Worm (Caenorhabditis elegans): ENCODE measurements around the gene ZK185.3.

The ZK185.3 gene

DNA sequence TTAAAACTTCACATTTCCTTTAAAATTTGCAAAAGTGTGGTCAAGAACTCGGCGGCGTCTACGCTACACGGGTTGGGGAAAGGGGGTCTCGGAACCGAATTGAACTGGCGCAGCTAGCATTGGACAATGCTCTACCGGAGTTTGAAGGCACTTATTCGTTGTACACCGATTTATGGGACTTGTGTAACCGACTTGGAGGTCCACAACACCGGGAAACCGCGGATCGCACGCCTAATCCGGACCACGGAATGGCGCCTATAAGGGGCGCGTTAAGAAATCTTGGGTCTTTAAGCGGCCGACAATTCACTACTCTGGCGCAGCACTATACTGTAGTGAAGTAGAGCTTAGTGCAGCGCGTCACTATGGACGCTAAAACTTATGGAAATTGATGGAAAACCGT is 8.4 kb upstream of the ZK185.3 start (continued):
- TF ChIP-seq daf-19 (GFP tag; conservative IDR thresholded peaks at IDR 0.05) (no peak), php-3 (GFP tag; IDR thresholded peaks at IDR 0.05) (no peak), daf-8 (GFP tag; IDR thresholded peaks at IDR 0.05) (no peak), ZK337.2 (GFP tag; IDR thresholded peaks at IDR 0.05) (no peak)

ce11 chrIV:4536247-4536646 is 6.0 kb upstream of the ZK185.3 start, which contains the start of gene ZK185.2:
Gene ZK185.2, plus strand, starts transcription at chrIV:4536547.
- TF ChIP-seq daf-12 (tag; optimal IDR thresholded peaks at IDR 0.05) (no peak), aha-1 (tag) (peak; percentile 40), snpc-1.2 (GFP tag; IDR thresholded peaks at IDR 0.05) (no peak), ZK546.5 (tag; optimal IDR thresholded peaks at IDR 0.05) (no peak), dpl-1 (GFP tag; optimal IDR thresholded peaks at IDR 0.05) (no peak), nhr-6 (tag; optimal IDR thresholded peaks at IDR 0.05) (no peak)

DNA sequence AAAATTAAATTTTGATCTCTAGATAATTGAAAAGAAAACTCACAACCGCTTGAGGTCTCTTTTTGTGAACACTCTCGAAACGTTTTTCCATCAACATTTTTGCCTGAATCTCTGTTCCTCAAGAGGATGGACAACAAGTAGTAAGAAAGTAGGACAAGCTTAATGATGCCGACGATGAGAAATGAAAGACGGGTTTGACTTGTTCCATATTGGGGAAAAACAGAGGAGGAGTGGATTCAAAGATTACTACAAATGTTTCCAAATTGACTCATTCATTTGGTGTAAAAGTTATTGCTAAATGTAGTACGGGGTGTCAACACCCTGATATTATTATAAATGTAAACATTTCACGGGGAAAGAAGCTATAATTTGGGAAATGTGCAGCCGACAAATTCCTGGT is 2.8 kb upstream of the ZK185.3 start, which contains the start of gene ZK185.4:
TSS of gene ZK185.4 (minus strand) at position 101 of the 400 bp plus-strand sequence.
- TF ChIP-seq ztf-7 (tag; optimal IDR thresholded peaks at IDR 0.05) (no peak), lin-15B (tag; optimal IDR thresholded peaks at IDR 0.05) (no peak), nhr-41 (GFP tag; IDR thresholded peaks at IDR 0.05) (no peak), pha-4 (GFP tag; IDR thresholded peaks at IDR 0.05) (no peak), pha-4 (tag; optimal IDR thresholded peaks at IDR 0.05) (no peak), tra-1 (GFP tag; IDR thresholded peaks at IDR 0.05) (no peak), nhr-25 (tag; optimal IDR thresholded peaks at IDR 0.05; ENCODE audit: borderline replicate concordance, insufficient read depth) (no peak), nhr-102 (tag; optimal IDR thresholded peaks at IDR 0.05) (no peak), snpc-4 (tag; optimal IDR thresholded peaks at IDR 0.05) (no peak), daf-16 (GFP tag; optimal IDR thresholded peaks at IDR 0.05) (no peak), daf-16 (tag; optimal IDR thresholded peaks at IDR 0.05) (no peak), mep-1 (tag; optimal IDR thresholded peaks at IDR 0.05) (no peak), zfp-2 (tag; optimal IDR thresholded peaks at IDR 0.05) (no peak), spr-3 (GFP tag; optimal IDR thresholded peaks at IDR 0.05) (no peak), mdl-1 (tag; optimal IDR thresholded peaks at IDR 0.05) (no peak), fkh-10 (GFP tag; optimal IDR thresholded peaks at IDR 0.05) (no peak), attf-4 (tag; optimal IDR thresholded peaks at IDR 0.05) (no peak), zfp-3 (GFP tag; conservative IDR thresholded peaks at IDR 0.05) (no peak), ZK546.5 (tag; optimal IDR thresholded peaks at IDR 0.05) (no peak), php-3 (GFP tag; IDR thresholded peaks at IDR 0.05) (no peak), tag-97 (GFP tag; IDR thresholded peaks at IDR 0.05) (no peak)

DNA sequence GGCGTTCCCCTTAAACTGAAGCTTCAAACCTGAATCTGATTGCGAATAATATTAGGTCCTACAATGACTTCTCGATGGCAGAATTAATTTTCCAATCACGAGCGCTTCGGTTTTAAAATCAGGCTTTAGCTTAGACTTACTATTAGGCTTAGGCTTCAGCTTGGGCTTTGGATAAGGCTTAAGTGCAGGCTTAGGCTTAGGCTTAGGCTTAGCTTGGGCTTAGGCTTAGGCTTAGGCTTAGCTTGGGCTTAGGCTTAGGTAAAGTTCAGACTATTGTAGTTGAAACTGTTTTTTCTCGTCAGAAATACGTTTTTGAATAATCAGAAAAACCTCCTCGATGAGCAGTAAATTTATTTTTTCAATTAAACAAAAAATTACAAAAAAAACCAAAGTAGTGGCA is 3.5 kb downstream of the ZK185.3 start:
- TF ChIP-seq unc-62 (GFP tag; optimal IDR thresholded peaks at IDR 0.05 in 1 of 2) (peak in 1 of 2 experiments; percentile 29), unc-62 (tag; optimal IDR thresholded peaks at IDR 0.05) (no peak), madf-5 (GFP tag; IDR thresholded peaks at IDR 0.05) (no peak)

ce11 chrIV:4526028-4526427 is 4.2 kb downstream of the ZK185.3 start:
- TF ChIP-seq nhr-28 (tag; optimal IDR thresholded peaks at IDR 0.05): peak; percentile 31
- no peak for TF ChIP-seq ama-1 (optimal IDR thresholded peaks at IDR 0.05)
- TF ChIP-seq cey-2 (tag; optimal IDR thresholded peaks at IDR 0.05; ENCODE audit: borderline replicate concordance, insufficient read depth): no peak
- no peak for TF ChIP-seq unc-62 (GFP tag; optimal IDR thresholded peaks at IDR 0.05 in 1 of 2)
- no peak for TF ChIP-seq unc-62 (tag; optimal IDR thresholded peaks at IDR 0.05)
- TF ChIP-seq mxl-3 (GFP tag; optimal IDR thresholded peaks at IDR 0.05): peak; percentile 36
- TF ChIP-seq hlh-11 (tag; optimal IDR thresholded peaks at IDR 0.05): peak; percentile 31

All from whole organism, L4 larva.